Fruit fly (Drosophila melanogaster) whole organism, embryonic: ENCODE data around the gene CG46441.

Source experiments
- Adf1 ChIP-seq: fragments of 200-800 bp; sonication (Bioruptor generic); IDR thresholded peaks from 2 replicates; pipeline ENCODE4 v1.3.6; 2022; ENCODE audit warnings: missing biosample characterization, missing genetic modification characterization
- BtbVII ChIP-seq: fragments of 200-800 bp; sonication (Bioruptor generic); optimal IDR thresholded peaks from 3 replicates; lab custom pipeline; 2017; ENCODE audit warnings: missing biosample characterization, mild to moderate bottlenecking, missing genetic modification characterization
- CG11723 ChIP-seq: fragments of 200-800 bp; sonication (Bioruptor generic); optimal IDR thresholded peaks from 2 replicates; lab custom pipeline; 2017; ENCODE audit warnings: missing biosample characterization, mild to moderate bottlenecking, missing genetic modification characterization
- CG12155 ChIP-seq: fragments of 200-800 bp; sonication (Bioruptor generic); optimal IDR thresholded peaks from 3 replicates; lab custom pipeline; 2016; ENCODE audit warnings: missing biosample characterization, missing genetic modification characterization
- CG1233 ChIP-seq: fragments of 200-800 bp; sonication (Bioruptor generic); optimal IDR thresholded peaks from 4 replicates; lab custom pipeline; 2018; ENCODE audit warnings: missing biosample characterization, mild to moderate bottlenecking, missing genetic modification characterization
- CG17568 ChIP-seq: fragments of 200-800 bp; sonication (Bioruptor generic); optimal IDR thresholded peaks from 2 replicates; lab custom pipeline; 2018; ENCODE audit warnings: missing biosample characterization, mild to moderate bottlenecking, missing genetic modification characterization, moderate library complexity
- CG3163 ChIP-seq: fragments of 200-800 bp; sonication (Bioruptor generic); optimal IDR thresholded peaks from 3 replicates; lab custom pipeline; 2016; ENCODE audit warnings: missing biosample characterization, missing genetic modification characterization
- CG32532 ChIP-seq: fragments of 200-800 bp; sonication (Bioruptor generic); IDR thresholded peaks from 2 replicates; pipeline ENCODE4 v1.3.6; 2022; ENCODE audit warnings: missing biosample characterization, missing genetic modification characterization
- CG3726 ChIP-seq: fragments of 200-800 bp; sonication (Bioruptor generic); IDR thresholded peaks from 3 replicates; pipeline ENCODE4, ENCODE4 v1.3.6; 2022; ENCODE audit warnings: missing biosample characterization, missing genetic modification characterization
- CG4707 ChIP-seq: fragments of 200-800 bp; sonication (Bioruptor generic); optimal IDR thresholded peaks from 2 replicates; lab custom pipeline; 2018; ENCODE audit warnings: missing biosample characterization, mild to moderate bottlenecking, missing genetic modification characterization, moderate library complexity
- CG5245 ChIP-seq: fragments of 200-800 bp; sonication (Bioruptor generic); optimal IDR thresholded peaks from 3 replicates; lab custom pipeline; 2016; ENCODE audit warnings: missing biosample characterization, missing genetic modification characterization
- CG7786 ChIP-seq: fragments of 200-800 bp; sonication (Bioruptor generic); optimal IDR thresholded peaks from 2 replicates; lab custom pipeline; 2016; ENCODE audit warnings: missing biosample characterization, missing genetic modification characterization
- CG7928 ChIP-seq: fragments of 200-800 bp; sonication (Bioruptor generic); optimal IDR thresholded peaks from 2 replicates; lab custom pipeline; 2017; ENCODE audit warnings: missing biosample characterization, mild to moderate bottlenecking, missing genetic modification characterization
- CG8765 ChIP-seq: fragments of 200-800 bp; sonication (Bioruptor generic); IDR thresholded peaks from 2 replicates; pipeline ENCODE4 v1.3.6; 2022; ENCODE audit warnings: missing biosample characterization, missing genetic modification characterization
- CG9797 ChIP-seq: fragments of 200-800 bp; sonication (Bioruptor generic); optimal IDR thresholded peaks from 3 replicates; lab custom pipeline; 2018; ENCODE audit warnings: missing biosample characterization, mild to moderate bottlenecking, missing genetic modification characterization
- CG9817 ChIP-seq: fragments of 200-800 bp; sonication (Bioruptor generic); optimal IDR thresholded peaks from 2 replicates; lab custom pipeline; 2018; ENCODE audit warnings: missing biosample characterization, mild to moderate bottlenecking, missing genetic modification characterization, moderate library complexity
- CG9932 ChIP-seq: fragments of 200-800 bp; sonication (Bioruptor generic); IDR thresholded peaks from 2 replicates; pipeline ENCODE4 v1.3.6; 2022; ENCODE audit warnings: missing biosample characterization, missing genetic modification characterization
- Camta ChIP-seq: fragments of 200-800 bp; sonication (Bioruptor generic); optimal IDR thresholded peaks from 2 replicates; lab custom pipeline; 2016; ENCODE audit warnings: missing biosample characterization, missing genetic modification characterization
- D19B ChIP-seq: fragments of 200-800 bp; sonication (Bioruptor generic); optimal IDR thresholded peaks from 2 replicates; lab custom pipeline; 2017; ENCODE audit warnings: missing biosample characterization, mild to moderate bottlenecking, missing genetic modification characterization
- Doc2 ChIP-seq: fragments of 200-800 bp; sonication (Bioruptor generic); IDR thresholded peaks from 2 replicates; pipeline ENCODE4 v1.3.6; 2022; ENCODE audit warnings: missing biosample characterization, missing genetic modification characterization
- Max ChIP-seq: fragments of 200-800 bp; sonication (Bioruptor generic); optimal IDR thresholded peaks from 2 replicates; lab custom pipeline; 2016; ENCODE audit warnings: missing biosample characterization, mild to moderate bottlenecking, missing genetic modification characterization
- Mrtf ChIP-seq: fragments of 200-800 bp; sonication (Bioruptor generic); IDR thresholded peaks from 3 replicates; pipeline ENCODE4 v1.3.6; 2022; ENCODE audit warnings: missing biosample characterization, missing genetic modification characterization
- NC2β ChIP-seq: fragments of 200-800 bp; sonication (Bioruptor generic); optimal IDR thresholded peaks from 2 replicates; lab custom pipeline; 2016; ENCODE audit warnings: missing biosample characterization, missing genetic modification characterization
- Pdp1 ChIP-seq, 2 experiments: fragments of 200-800 bp; sonication (Bioruptor generic); optimal IDR thresholded peaks; 3 replicates each; lab custom pipeline; 2016; ENCODE audit warnings: missing biosample characterization in 2 of 2, missing genetic modification characterization in 2 of 2, mild to moderate bottlenecking in 1 of 2, moderate library complexity in 1 of 2
- Rfx ChIP-seq: fragments of 200-800 bp; sonication (Bioruptor generic); IDR thresholded peaks from 2 replicates; pipeline ENCODE4 v1.3.6; 2022; ENCODE audit warnings: missing biosample characterization, missing genetic modification characterization
- Vsx1 ChIP-seq: fragments of 200-800 bp; sonication (Bioruptor generic); optimal IDR thresholded peaks from 2 replicates; lab custom pipeline; 2017; ENCODE audit warnings: missing biosample characterization, mild to moderate bottlenecking, missing genetic modification characterization, missing genetic modification reagents
- ash1 ChIP-seq: fragments of 200-800 bp; sonication (Bioruptor generic); optimal IDR thresholded peaks from 2 replicates; lab custom pipeline; 2018; ENCODE audit warnings: missing biosample characterization, mild to moderate bottlenecking, missing genetic modification characterization
- bsh ChIP-seq, 2 experiments: fragments of 200-800 bp; sonication (Bioruptor generic); optimal IDR thresholded peaks; 2 replicates each; lab custom pipeline; 2017 to 2018; ENCODE audit warnings: mild to moderate bottlenecking in 2 of 2, missing biosample characterization in 2 of 2, missing genetic modification characterization in 2 of 2, moderate library complexity in 1 of 2
- crc ChIP-seq: fragments of 200-800 bp; sonication (Bioruptor generic); optimal IDR thresholded peaks from 2 replicates; lab custom pipeline; 2016; ENCODE audit warnings: missing biosample characterization, missing genetic modification characterization
- crp ChIP-seq, 2 experiments: fragments of 200-800 bp; sonication (Bioruptor generic); optimal IDR thresholded peaks; 2 replicates in 1 of 2; 3 replicates in 1 of 2; lab custom pipeline; 2017; ENCODE audit warnings: missing biosample characterization in 2 of 2, missing genetic modification characterization in 2 of 2, mild to moderate bottlenecking in 1 of 2, moderate library complexity in 1 of 2
- disco-r ChIP-seq: fragments of 200-800 bp; sonication (Bioruptor generic); optimal IDR thresholded peaks from 2 replicates; lab custom pipeline; 2016; ENCODE audit warnings: missing biosample characterization, missing genetic modification characterization
- fd64A ChIP-seq: fragments of 200-800 bp; sonication (Bioruptor generic); optimal IDR thresholded peaks from 3 replicates; lab custom pipeline; 2018; ENCODE audit warnings: missing biosample characterization, mild to moderate bottlenecking, missing genetic modification characterization
- gce ChIP-seq: fragments of 200-800 bp; sonication (Bioruptor generic); IDR thresholded peaks from 3 replicates; pipeline ENCODE4 v1.3.6; 2022; ENCODE audit warnings: missing biosample characterization, missing genetic modification characterization
- grau ChIP-seq: fragments of 200-800 bp; optimal IDR thresholded peaks from 3 replicates; lab custom pipeline; 2019; ENCODE audit warnings: missing biosample characterization, mild to moderate bottlenecking, missing genetic modification characterization, moderate library complexity
- gsb-n ChIP-seq: fragments of 200-800 bp; sonication (Bioruptor generic); optimal IDR thresholded peaks from 3 replicates; lab custom pipeline; 2018; ENCODE audit warnings: missing biosample characterization, mild to moderate bottlenecking, missing genetic modification characterization
- ham ChIP-seq: fragments of 200-800 bp; sonication (Bioruptor generic); IDR thresholded peaks from 2 replicates; pipeline ENCODE4 v1.3.6; 2022; ENCODE audit warnings: missing biosample characterization, missing genetic modification characterization
- hth ChIP-seq: fragments of >200 bp; optimal IDR thresholded peaks from 2 replicates; lab custom pipeline; 2017; ENCODE audit warnings: inconsistent platforms
- insv ChIP-seq, 2 experiments: fragments of 200-800 bp; sonication (Bioruptor generic); optimal IDR thresholded peaks; 3 replicates each; lab custom pipeline; 2016 to 2018; ENCODE audit warnings: missing biosample characterization in 2 of 2, missing genetic modification characterization in 2 of 2
- kay ChIP-seq: fragments of 200-800 bp; sonication (Bioruptor generic); optimal IDR thresholded peaks from 2 replicates; lab custom pipeline; 2016; ENCODE audit warnings: missing biosample characterization, missing genetic modification characterization
- lmd ChIP-seq: fragments of 200-800 bp; sonication (Bioruptor generic); IDR thresholded peaks from 2 replicates; pipeline ENCODE4 v1.3.6; 2022; ENCODE audit warnings: missing biosample characterization, missing genetic modification characterization
- lola ChIP-seq, 3 experiments: fragments of >200 bp in 2 of 3; fragments of 200-800 bp in 1 of 3; sonication (Bioruptor generic) in 1 of 3; optimal IDR thresholded peaks; 2 replicates each; lab custom pipeline; 2017 to 2019; ENCODE audit warnings: missing biosample characterization in 3 of 3, missing genetic modification characterization in 3 of 3, mild to moderate bottlenecking in 1 of 3, moderate library complexity in 1 of 3
- mirr ChIP-seq: fragments of 200-800 bp; sonication (Bioruptor generic); optimal IDR thresholded peaks from 3 replicates; lab custom pipeline; 2018; ENCODE audit warnings: missing biosample characterization, mild to moderate bottlenecking, missing genetic modification characterization
- nerfin-1 ChIP-seq: fragments of 200-800 bp; sonication (Bioruptor generic); optimal IDR thresholded peaks from 3 replicates; lab custom pipeline; 2019; ENCODE audit warnings: missing biosample characterization, mild to moderate bottlenecking, missing genetic modification characterization, moderate library complexity
- nerfin-2 ChIP-seq: fragments of 200-800 bp; sonication (Bioruptor generic); IDR thresholded peaks from 2 replicates; pipeline ENCODE4 v1.3.6; 2022; ENCODE audit warnings: missing biosample characterization, missing genetic modification characterization; ENCODE audit not compliant: partially characterized antibody
- sens ChIP-seq: fragments of 200-800 bp; sonication (Bioruptor generic); peaks from one replicate; lab custom pipeline; 2016; ENCODE audit warnings: missing biosample characterization, missing genetic modification characterization
- sim ChIP-seq: fragments of 200-800 bp; sonication (Bioruptor generic); IDR thresholded peaks from 2 replicates; pipeline ENCODE4 v1.3.6; 2022; ENCODE audit warnings: missing biosample characterization, missing genetic modification characterization
- sqz ChIP-seq: fragments of 200-800 bp; sonication (Bioruptor generic); optimal IDR thresholded peaks from 3 replicates; lab custom pipeline; 2018; ENCODE audit warnings: missing biosample characterization, mild to moderate bottlenecking, missing genetic modification characterization
- sr ChIP-seq: fragments of 200-800 bp; sonication (Bioruptor generic); IDR thresholded peaks from 3 replicates; pipeline ENCODE4 v1.3.6; 2022; ENCODE audit warnings: missing biosample characterization, missing genetic modification characterization
- unpg ChIP-seq: fragments of 200-800 bp; sonication (Bioruptor generic); optimal IDR thresholded peaks from 3 replicates; lab custom pipeline; 2018; ENCODE audit warnings: missing biosample characterization, mild to moderate bottlenecking, missing genetic modification characterization, moderate library complexity

CG46441 gene

DNA sequence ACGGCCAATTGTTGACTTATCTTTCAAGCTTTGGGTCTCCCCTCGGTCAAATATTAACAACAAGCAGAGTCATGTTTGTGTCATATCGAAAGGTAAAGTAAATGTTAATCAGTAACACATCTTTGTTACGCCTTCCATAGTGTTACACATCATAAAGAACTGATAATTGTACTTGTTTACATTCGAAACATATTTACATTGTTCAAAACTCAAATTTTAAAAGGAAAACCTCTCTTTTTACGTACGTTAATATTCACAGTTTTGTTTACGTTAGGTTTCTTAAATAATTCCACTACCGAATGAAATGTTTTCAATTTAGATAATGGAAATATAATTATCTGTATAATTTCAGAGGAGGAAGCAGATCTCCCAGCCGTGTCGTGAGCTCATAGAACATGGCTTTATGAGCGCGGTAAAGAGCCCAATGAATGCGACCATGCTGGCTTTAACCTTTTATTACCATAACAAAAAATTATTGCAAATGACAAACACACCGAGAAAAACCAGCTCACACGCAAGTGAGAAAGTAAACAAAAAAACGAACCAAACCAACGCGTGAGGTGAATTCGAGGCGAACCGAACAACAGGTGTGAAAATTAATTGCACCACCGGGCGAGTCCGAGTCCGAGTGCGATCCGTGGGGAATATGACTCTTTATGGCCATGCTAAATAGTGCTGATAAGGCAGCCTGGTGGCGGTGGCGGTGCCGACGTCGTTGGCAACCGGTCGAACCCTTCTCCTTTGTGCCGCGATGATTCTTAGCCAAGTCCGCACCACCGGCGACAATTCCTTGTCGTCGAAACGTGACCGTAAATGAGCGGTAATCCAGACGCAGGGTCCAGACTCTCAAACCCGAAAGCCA, 40.7 kb upstream of the CG46441 start (continued):
- no peak for TF ChIP-seq D19B (GFP tag; lab: Kevin White, UChicago)
- peak; percentile 20 for TF ChIP-seq kay
- no peak for TF ChIP-seq gce (GFP tag; lab: Robert Waterston, UW)
- peak; percentile 32 for TF ChIP-seq CG9817
- TF ChIP-seq bsh (GFP tag; optimal IDR thresholded peaks at IDR 0.05; lab: Kevin White, UChicago) = no peak
- 0 out of 2 replicates have a peak, but pooled peaks have one; percentile 22 for TF ChIP-seq sim (GFP tag; lab: Robert Waterston, UW)
- TF ChIP-seq sens = peak; percentile 84
- TF ChIP-seq ash1 (GFP tag; lab: Kevin White, UChicago) = no peak
- no peak for TF ChIP-seq nerfin-2 (GFP tag; lab: Robert Waterston, UW)
- no peak for TF ChIP-seq CG5245 (GFP tag; lab: Kevin White, UChicago)
- no peak for TF ChIP-seq lmd
- no peak for TF ChIP-seq CG9797 (GFP tag; lab: Kevin White, UChicago)
- TF ChIP-seq ham (GFP tag; lab: Robert Waterston, UW) = no peak
- TF ChIP-seq CG7786 = no peak
- TF ChIP-seq CG4707 (GFP tag; lab: Kevin White, UChicago) = peak; percentile 60
- TF ChIP-seq CG3726 (GFP tag; lab: Robert Waterston, UW) = no peak
- no peak for TF ChIP-seq mirr (GFP tag; lab: Kevin White, UChicago)
- peak; percentile 21 for TF ChIP-seq disco-r
- no peak for TF ChIP-seq sqz (GFP tag; lab: Kevin White, UChicago)
- no peak; the same call in 1 of the 2 replicates for TF ChIP-seq Rfx (GFP tag; lab: Robert Waterston, UW)
- TF ChIP-seq CG9932 (GFP tag; lab: Robert Waterston, UW) = no peak
- TF ChIP-seq lola (GFP tag; optimal IDR thresholded peaks at IDR 0.05; lab: Kevin White, UChicago) = peak in 1 of 3 experiments; percentile 58
- no peak for TF ChIP-seq unpg (GFP tag; lab: Kevin White, UChicago)
- TF ChIP-seq hth (lab: Kevin White, UChicago) = no peak
- peak in 1 of 2 experiments; percentile 32 for TF ChIP-seq insv (GFP tag; optimal IDR thresholded peaks at IDR 0.05; lab: Kevin White, UChicago)
- no peak for TF ChIP-seq CG8765 (GFP tag; lab: Robert Waterston, UW)
- peak; percentile 42 for TF ChIP-seq CG17568 (GFP tag; lab: Kevin White, UChicago)
- no peak for TF ChIP-seq CG12155 (GFP tag; lab: Kevin White, UChicago)
- TF ChIP-seq grau (tag; lab: Kevin White, UChicago) = peak; percentile 3
- TF ChIP-seq Mrtf = no peak
- TF ChIP-seq Vsx1 = peak; percentile 54
- peak; percentile 55 for TF ChIP-seq CG1233
- TF ChIP-seq Adf1 (GFP tag; lab: Robert Waterston, UW) = no peak
- TF ChIP-seq Max (GFP tag; lab: Kevin White, UChicago) = no peak
- no peak for TF ChIP-seq NC2β (GFP tag; lab: Kevin White, UChicago)
- peak in 1 of 2 experiments; percentile 4 for TF ChIP-seq Pdp1 (GFP tag; optimal IDR thresholded peaks at IDR 0.05; lab: Kevin White, UChicago)
- TF ChIP-seq CG3163 (GFP tag; lab: Kevin White, UChicago) = no peak
- TF ChIP-seq fd64A (GFP tag; lab: Kevin White, UChicago) = peak; percentile 17
- no peak for TF ChIP-seq CG32532 (GFP tag; lab: Robert Waterston, UW)
- TF ChIP-seq CG11723 (GFP tag; lab: Kevin White, UChicago) = no peak
- no peak for TF ChIP-seq sr (GFP tag; lab: Robert Waterston, UW)
- no peak for TF ChIP-seq nerfin-1
- no peak for TF ChIP-seq crp (GFP tag; optimal IDR thresholded peaks at IDR 0.05; lab: Kevin White, UChicago)
- TF ChIP-seq Camta = peak; percentile 18
- no peak for TF ChIP-seq BtbVII (GFP tag; lab: Kevin White, UChicago)
- no peak for TF ChIP-seq CG7928
- no peak for TF ChIP-seq Doc2 (GFP tag; lab: Robert Waterston, UW)
- no peak for TF ChIP-seq crc (GFP tag; lab: Kevin White, UChicago)
- peak; percentile 68 for TF ChIP-seq gsb-n (tag; lab: Kevin White, UChicago)
